Worm (Caenorhabditis elegans) whole organism, L3 larva: ENCODE results near the gene Y62H9A.7.

Experiments used
- daf-12 ChIP-seq: fragments of 150-350 bp; optimal IDR thresholded peaks from 2 replicates; lab custom pipeline; 2014; ENCODE audit warnings: missing biosample characterization, missing genetic modification reagents, missing genetic modification characterization
- nhr-28 ChIP-seq: fragments of 150-350 bp; optimal IDR thresholded peaks from 2 replicates; lab custom pipeline; 2014; ENCODE audit warnings: missing biosample characterization, missing genetic modification characterization
- snpc-4 ChIP-seq: fragments of 150-350 bp; optimal IDR thresholded peaks from 2 replicates; lab custom pipeline; 2014; ENCODE audit warnings: missing biosample characterization, missing genetic modification characterization
- tbx-2 ChIP-seq: sonication (generic microtip); optimal IDR thresholded peaks from 2 replicates; lab custom pipeline; 2016; ENCODE audit warnings: mild to moderate bottlenecking, missing genetic modification characterization, missing compliant biosample characterization
- unc-39 ChIP-seq: sonication (generic microtip); optimal IDR thresholded peaks from 4 replicates; lab custom pipeline; 2017; ENCODE audit warnings: missing biosample characterization, missing genetic modification characterization
- ztf-4 ChIP-seq: fragments of 150-350 bp; optimal IDR thresholded peaks from 2 replicates; lab custom pipeline; 2014; ENCODE audit warnings: missing biosample characterization, missing genetic modification characterization

ce11 chrX:11927585-11927984, 42.1 kb upstream of the Y62H9A.7 start, which contains the start of gene F55G7.4:
- TF ChIP-seq snpc-4 (tag; lab: Kevin White, UChicago) (no peak), ztf-4 (tag; lab: Kevin White, UChicago) (no peak), nhr-28 (no peak), tbx-2 (tag; lab: Kevin White, UChicago) (no peak), daf-12 (tag; lab: Kevin White, UChicago) (no peak), unc-39 (tag; lab: Kevin White, UChicago) (no peak)
